Fruit fly (Drosophila melanogaster) whole organism, embryonic: Measurements from ENCODE around the gene CG2129.

Source experiments
- Ada2b ChIP-seq: fragments of 200-800 bp; sonication (Bioruptor generic); IDR thresholded peaks from 2 replicates; pipeline ENCODE4 v1.3.6; 2022; ENCODE audit warnings: missing biosample characterization, missing genetic modification characterization
- Aef1 ChIP-seq: fragments of 200-800 bp; sonication (Bioruptor generic); IDR thresholded peaks from 3 replicates; pipeline ENCODE4 v1.3.6; 2022; ENCODE audit warnings: missing biosample characterization, missing genetic modification characterization
- Atf6 ChIP-seq: fragments of 200-800 bp; sonication (Bioruptor generic); IDR thresholded peaks from 2 replicates; pipeline ENCODE4 v1.3.6; 2022; ENCODE audit warnings: missing biosample characterization, missing genetic modification characterization
- B-H1 ChIP-seq: fragments of 200-800 bp; sonication (Bioruptor generic); IDR thresholded peaks from 3 replicates; pipeline ENCODE4 v1.3.6; 2022; ENCODE audit warnings: missing biosample characterization, missing genetic modification characterization
- CG10543 ChIP-seq: fragments of 200-800 bp; sonication (Bioruptor generic); optimal IDR thresholded peaks from 3 replicates; lab custom pipeline; 2017; ENCODE audit warnings: missing biosample characterization, mild to moderate bottlenecking, missing genetic modification characterization, moderate library complexity
- CG10654 ChIP-seq: fragments of 200-800 bp; sonication (Bioruptor generic); optimal IDR thresholded peaks from 2 replicates; lab custom pipeline; 2016; ENCODE audit warnings: missing biosample characterization, missing genetic modification characterization
- CG10979 ChIP-seq: fragments of 200-800 bp; sonication (Bioruptor generic); optimal IDR thresholded peaks from 2 replicates; lab custom pipeline; 2018; ENCODE audit warnings: missing biosample characterization, mild to moderate bottlenecking, missing genetic modification characterization, moderate library complexity
- CG11723 ChIP-seq: fragments of 200-800 bp; sonication (Bioruptor generic); optimal IDR thresholded peaks from 2 replicates; lab custom pipeline; 2017; ENCODE audit warnings: missing biosample characterization, mild to moderate bottlenecking, missing genetic modification characterization
- CG13624 ChIP-seq: fragments of 200-800 bp; sonication (Bioruptor generic); optimal IDR thresholded peaks from 2 replicates; lab custom pipeline; 2016; ENCODE audit warnings: missing biosample characterization, missing genetic modification characterization
- CG14014 ChIP-seq: fragments of 200-800 bp; sonication (Bioruptor generic); IDR thresholded peaks from 2 replicates; pipeline ENCODE4 v1.3.6; 2022; ENCODE audit warnings: missing biosample characterization, missing genetic modification characterization
- CG16813 ChIP-seq: fragments of 200-800 bp; sonication (Bioruptor generic); IDR thresholded peaks from 3 replicates; pipeline ENCODE4 v1.3.6; 2022; ENCODE audit warnings: missing biosample characterization, missing genetic modification characterization; ENCODE audit not compliant: partially characterized antibody
- CG17361 ChIP-seq: fragments of 200-800 bp; sonication (Bioruptor generic); IDR thresholded peaks from 3 replicates; pipeline ENCODE4 v1.3.6; 2022; ENCODE audit warnings: missing biosample characterization, missing genetic modification characterization
- CG2202 ChIP-seq: fragments of 200-800 bp; sonication (Bioruptor generic); optimal IDR thresholded peaks from 2 replicates; lab custom pipeline; 2018; ENCODE audit warnings: missing biosample characterization, mild to moderate bottlenecking, missing genetic modification characterization
- CG30431 ChIP-seq: fragments of 200-800 bp; sonication (Bioruptor generic); optimal IDR thresholded peaks from 2 replicates; lab custom pipeline; 2017; ENCODE audit warnings: missing biosample characterization, missing genetic modification characterization
- CG3281 ChIP-seq: fragments of 200-800 bp; sonication (Bioruptor generic); optimal IDR thresholded peaks from 3 replicates; lab custom pipeline; 2017; ENCODE audit warnings: missing biosample characterization, mild to moderate bottlenecking, missing genetic modification characterization
- CG42726 ChIP-seq: fragments of 200-800 bp; sonication (Bioruptor generic); IDR thresholded peaks from 2 replicates; pipeline ENCODE4 v1.3.6; 2022; ENCODE audit warnings: missing biosample characterization, missing genetic modification characterization; ENCODE audit not compliant: partially characterized antibody
- CG4282 ChIP-seq: fragments of 200-800 bp; sonication (Bioruptor generic); optimal IDR thresholded peaks from 2 replicates; lab custom pipeline; 2016; ENCODE audit warnings: missing biosample characterization, missing genetic modification characterization
- CG4404 ChIP-seq: fragments of 200-800 bp; sonication (Bioruptor generic); IDR thresholded peaks from 2 replicates; pipeline ENCODE4 v1.3.6; 2022; ENCODE audit warnings: missing biosample characterization, missing genetic modification characterization
- CG4617 ChIP-seq: fragments of 200-800 bp; sonication (Bioruptor generic); optimal IDR thresholded peaks from 3 replicates; lab custom pipeline; 2016; ENCODE audit warnings: missing biosample characterization, missing genetic modification characterization, borderline replicate concordance
- CG4707 ChIP-seq: fragments of 200-800 bp; sonication (Bioruptor generic); optimal IDR thresholded peaks from 2 replicates; lab custom pipeline; 2018; ENCODE audit warnings: missing biosample characterization, mild to moderate bottlenecking, missing genetic modification characterization, moderate library complexity
- CG6689 ChIP-seq: fragments of 200-800 bp; sonication (Bioruptor generic); IDR thresholded peaks from 2 replicates; pipeline ENCODE4 v1.3.6; 2022; ENCODE audit warnings: missing biosample characterization, missing genetic modification characterization
- CG8089 ChIP-seq: fragments of 200-800 bp; sonication (Bioruptor generic); optimal IDR thresholded peaks from 3 replicates; lab custom pipeline; 2016; ENCODE audit warnings: missing biosample characterization, missing genetic modification characterization
- CG9932 ChIP-seq: fragments of 200-800 bp; sonication (Bioruptor generic); IDR thresholded peaks from 2 replicates; pipeline ENCODE4 v1.3.6; 2022; ENCODE audit warnings: missing biosample characterization, missing genetic modification characterization
- Camta ChIP-seq: fragments of 200-800 bp; sonication (Bioruptor generic); optimal IDR thresholded peaks from 2 replicates; lab custom pipeline; 2016; ENCODE audit warnings: missing biosample characterization, missing genetic modification characterization
- Dek ChIP-seq: fragments of 200-800 bp; sonication (Bioruptor generic); optimal IDR thresholded peaks from 3 replicates; lab custom pipeline; 2019; ENCODE audit warnings: missing biosample characterization, mild to moderate bottlenecking, missing genetic modification characterization, moderate library complexity
- Dll ChIP-seq: fragments of 200-800 bp; sonication (Bioruptor generic); IDR thresholded peaks from 4 replicates; pipeline ENCODE4 v1.3.6; 2022; ENCODE audit warnings: missing biosample characterization, missing genetic modification characterization; ENCODE audit not compliant: partially characterized antibody
- Doc2 ChIP-seq: fragments of 200-800 bp; sonication (Bioruptor generic); IDR thresholded peaks from 2 replicates; pipeline ENCODE4 v1.3.6; 2022; ENCODE audit warnings: missing biosample characterization, missing genetic modification characterization
- E2f1 ChIP-seq: fragments of 200-800 bp; sonication (Bioruptor generic); IDR thresholded peaks from 2 replicates; pipeline ENCODE4 v1.3.6; 2022; ENCODE audit warnings: missing biosample characterization, missing genetic modification characterization
- Eip74EF ChIP-seq, 2 experiments: fragments of 200-800 bp in 1 of 2; fragments of >200 bp in 1 of 2; sonication (Bioruptor generic) in 1 of 2; optimal IDR thresholded peaks; 2 replicates each; lab custom pipeline; 2017 to 2019; ENCODE audit warnings: missing biosample characterization in 2 of 2, missing genetic modification characterization in 2 of 2, mild to moderate bottlenecking in 1 of 2, moderate library complexity in 1 of 2
- Elba2 ChIP-seq: fragments of 200-800 bp; sonication (Bioruptor generic); optimal IDR thresholded peaks from 3 replicates; lab custom pipeline; 2016; ENCODE audit warnings: missing biosample characterization, missing genetic modification characterization
- Fer1 ChIP-seq: fragments of 200-800 bp; sonication (Bioruptor generic); optimal IDR thresholded peaks from 2 replicates; lab custom pipeline; 2017; ENCODE audit warnings: missing biosample characterization, mild to moderate bottlenecking, missing genetic modification characterization
- Hr51 ChIP-seq, 2 experiments: fragments of 200-800 bp; sonication (Bioruptor generic); optimal IDR thresholded peaks; 2 replicates in 1 of 2; 3 replicates in 1 of 2; lab custom pipeline; 2016 to 2018; ENCODE audit warnings: missing biosample characterization in 2 of 2, missing genetic modification characterization in 2 of 2, mild to moderate bottlenecking in 1 of 2, moderate library complexity in 1 of 2
- Lim3 ChIP-seq: fragments of 200-800 bp; sonication (Bioruptor generic); IDR thresholded peaks from 2 replicates; pipeline ENCODE4 v1.3.6; 2022; ENCODE audit warnings: missing biosample characterization, missing genetic modification characterization
- MBD-R2 ChIP-seq: fragments of 200-800 bp; sonication (Bioruptor generic); IDR thresholded peaks from 2 replicates; pipeline ENCODE4 v1.3.6; 2022; ENCODE audit warnings: missing biosample characterization, missing genetic modification characterization
- NFAT ChIP-seq: fragments of 200-800 bp; sonication (Bioruptor generic); IDR thresholded peaks from 2 replicates; pipeline ENCODE4 v1.3.6; 2022; ENCODE audit warnings: missing biosample characterization, missing genetic modification characterization
- Sox100B ChIP-seq: fragments of 200-800 bp; sonication (Bioruptor generic); optimal IDR thresholded peaks from 3 replicates; lab custom pipeline; 2018; ENCODE audit warnings: missing biosample characterization, mild to moderate bottlenecking, missing genetic modification characterization
- amos ChIP-seq: fragments of 200-800 bp; sonication (Bioruptor generic); IDR thresholded peaks from 2 replicates; pipeline ENCODE4 v1.3.6; 2022; ENCODE audit warnings: missing biosample characterization, missing genetic modification characterization; ENCODE audit not compliant: partially characterized antibody
- bowl ChIP-seq: fragments of 200-800 bp; sonication (Bioruptor generic); IDR thresholded peaks from 2 replicates; pipeline ENCODE4 v1.3.6; 2022; ENCODE audit warnings: missing biosample characterization, missing genetic modification characterization
- br ChIP-seq: fragments of >200 bp; optimal IDR thresholded peaks from 2 replicates; lab custom pipeline; 2017
- dati ChIP-seq: fragments of 200-800 bp; sonication (Bioruptor generic); IDR thresholded peaks from 2 replicates; pipeline ENCODE4 v1.3.6; 2022; ENCODE audit warnings: missing biosample characterization, missing genetic modification characterization
- emc ChIP-seq: fragments of 200-800 bp; sonication (Bioruptor generic); optimal IDR thresholded peaks from 2 replicates; lab custom pipeline; 2016; ENCODE audit warnings: missing biosample characterization, missing genetic modification characterization
- ems ChIP-seq: fragments of 200-800 bp; sonication (Bioruptor generic); optimal IDR thresholded peaks from 3 replicates; lab custom pipeline; 2016; ENCODE audit warnings: missing biosample characterization, missing genetic modification characterization
- en ChIP-seq: fragments of 200-800 bp; sonication (Bioruptor generic); optimal IDR thresholded peaks from 2 replicates; lab custom pipeline; 2016; ENCODE audit warnings: missing biosample characterization, missing genetic modification characterization
- h ChIP-seq: fragments of >200 bp; optimal IDR thresholded peaks from 2 replicates; lab custom pipeline; 2017
- klu ChIP-seq: fragments of 200-800 bp; sonication (Bioruptor generic); IDR thresholded peaks from 2 replicates; pipeline ENCODE4 v1.3.6; 2022; ENCODE audit warnings: missing biosample characterization, missing genetic modification characterization
- lab ChIP-seq: fragments of 200-800 bp; sonication (Bioruptor generic); optimal IDR thresholded peaks from 3 replicates; lab custom pipeline; 2017; ENCODE audit warnings: missing biosample characterization, missing genetic modification characterization, mild to moderate bottlenecking, moderate library complexity, missing genetic modification reagents
- p53 ChIP-seq: fragments of 200-800 bp; sonication (Bioruptor generic); optimal IDR thresholded peaks from 2 replicates; lab custom pipeline; 2016; ENCODE audit warnings: missing biosample characterization, missing genetic modification characterization
- slbo ChIP-seq: fragments of 200-800 bp; sonication (Bioruptor generic); IDR thresholded peaks from 2 replicates; pipeline ENCODE4 v1.3.6; 2022; ENCODE audit warnings: missing biosample characterization, missing genetic modification characterization
- sob ChIP-seq: fragments of 200-800 bp; sonication (Bioruptor generic); IDR thresholded peaks from 2 replicates; pipeline ENCODE4 v1.3.6; 2022; ENCODE audit warnings: missing biosample characterization, missing genetic modification characterization
- sqz ChIP-seq: fragments of 200-800 bp; sonication (Bioruptor generic); optimal IDR thresholded peaks from 3 replicates; lab custom pipeline; 2018; ENCODE audit warnings: missing biosample characterization, mild to moderate bottlenecking, missing genetic modification characterization
- toy ChIP-seq: fragments of 200-800 bp; sonication (Bioruptor generic); IDR thresholded peaks from 2 replicates; pipeline ENCODE4 v1.3.6; 2022; ENCODE audit warnings: missing biosample characterization, missing genetic modification characterization
- tx ChIP-seq: fragments of 200-800 bp; sonication (Bioruptor generic); optimal IDR thresholded peaks from 2 replicates; lab custom pipeline; 2016; ENCODE audit warnings: missing biosample characterization, missing genetic modification characterization
- yki ChIP-seq: fragments of >200 bp; optimal IDR thresholded peaks from 3 replicates; lab custom pipeline; 2018

Gene CG2129

dm6 chrX:8125224-8125649 lies 20.4 kb upstream of the CG2129 start (continued):
- peak; percentile 15 for TF ChIP-seq CG3281 (GFP tag; lab: Kevin White, UChicago)
- no peak for TF ChIP-seq toy (GFP tag; lab: Robert Waterston, UW)
- no peak for TF ChIP-seq yki (lab: Kevin White, UChicago)
- TF ChIP-seq CG10543 (GFP tag; lab: Kevin White, UChicago): no peak
- peak; percentile 83 for TF ChIP-seq Sox100B (GFP tag; lab: Kevin White, UChicago)
- TF ChIP-seq CG4617: no peak
- no peak for TF ChIP-seq p53
- TF ChIP-seq CG9932 (GFP tag; lab: Robert Waterston, UW): no peak
- peak; percentile 37 for TF ChIP-seq Fer1 (GFP tag; lab: Kevin White, UChicago)
- no peak for TF ChIP-seq Dek (tag; lab: Kevin White, UChicago)
- TF ChIP-seq CG10979 (tag; lab: Kevin White, UChicago): peak; percentile 69
- TF ChIP-seq Ada2b: no peak
- no peak for TF ChIP-seq ems
- TF ChIP-seq MBD-R2 (GFP tag; lab: Robert Waterston, UW): no peak
- TF ChIP-seq Dll: no peak
- TF ChIP-seq br (lab: Kevin White, UChicago): no peak
- TF ChIP-seq Hr51 (GFP tag; optimal IDR thresholded peaks at IDR 0.05; lab: Kevin White, UChicago): peak in 1 of 2 experiments; percentile 71
- TF ChIP-seq emc: no peak
- no peak for TF ChIP-seq CG4282
- no peak for TF ChIP-seq Elba2
- TF ChIP-seq CG30431: peak; percentile 28
- TF ChIP-seq Eip74EF (GFP tag; optimal IDR thresholded peaks at IDR 0.05; lab: Kevin White, UChicago): peak in 1 of 2 experiments; percentile 69
- TF ChIP-seq h (lab: Kevin White, UChicago): no peak
- TF ChIP-seq E2f1 (GFP tag; lab: Robert Waterston, UW): 0 out of 2 replicates have a peak, but pooled peaks have one; percentile 42
- TF ChIP-seq CG16813 (GFP tag; lab: Robert Waterston, UW): no peak
- peak; percentile 68 for TF ChIP-seq CG4707 (GFP tag; lab: Kevin White, UChicago)
- TF ChIP-seq NFAT (GFP tag; lab: Robert Waterston, UW): 0 out of 2 replicates have a peak, but pooled peaks have one; percentile 31
- no peak for TF ChIP-seq Lim3 (GFP tag; lab: Robert Waterston, UW)
- peak; percentile 81; the same call in 2 of the 3 replicates for TF ChIP-seq CG17361
- TF ChIP-seq slbo (GFP tag; lab: Robert Waterston, UW): 0 out of 2 replicates have a peak, but pooled peaks have one; percentile 29
- peak; percentile 24; the same call in 1 of the 3 replicates for TF ChIP-seq Aef1 (GFP tag; lab: Robert Waterston, UW)
- TF ChIP-seq tx: no peak
- TF ChIP-seq CG11723 (GFP tag; lab: Kevin White, UChicago): peak; percentile 13
- no peak for TF ChIP-seq amos (GFP tag; lab: Robert Waterston, UW)
- no peak for TF ChIP-seq CG4404 (GFP tag; lab: Robert Waterston, UW)
- TF ChIP-seq CG2202 (tag; lab: Kevin White, UChicago): no peak
- TF ChIP-seq klu (GFP tag; lab: Robert Waterston, UW): no peak
- TF ChIP-seq CG42726 (GFP tag; lab: Robert Waterston, UW): no peak
- TF ChIP-seq CG10654: peak; percentile 33
- peak; percentile 12; the same call in 1 of the 3 replicates for TF ChIP-seq B-H1
- no peak for TF ChIP-seq CG13624 (GFP tag; lab: Kevin White, UChicago)
- no peak for TF ChIP-seq Doc2 (GFP tag; lab: Robert Waterston, UW)
- TF ChIP-seq sqz (GFP tag; lab: Kevin White, UChicago): peak; percentile 12
- no peak for TF ChIP-seq Camta (GFP tag; lab: Kevin White, UChicago)
- no peak for TF ChIP-seq bowl (GFP tag; lab: Robert Waterston, UW)
- no peak for TF ChIP-seq en (GFP tag; lab: Kevin White, UChicago)
- TF ChIP-seq CG6689 (GFP tag; lab: Robert Waterston, UW): peak; percentile 60
- no peak for TF ChIP-seq sob (GFP tag; lab: Robert Waterston, UW)
- no peak for TF ChIP-seq CG14014
- TF ChIP-seq CG8089 (GFP tag; lab: Kevin White, UChicago): no peak
- TF ChIP-seq Atf6 (GFP tag; lab: Robert Waterston, UW): no peak
- TF ChIP-seq lab (GFP tag; lab: Kevin White, UChicago): no peak
- TF ChIP-seq dati: no peak
